Worm (Caenorhabditis elegans) whole organism, mixed stage, embryonic: ENCODE data around the gene math-23.

Experiments used
- M03D4.4 ChIP-seq: sonication (generic microtip); optimal IDR thresholded peaks from 2 replicates; lab custom pipeline; 2017; ENCODE audit warnings: mild to moderate bottlenecking, missing genetic modification characterization, missing compliant biosample characterization
- bed-3 ChIP-seq: fragments of 200-800 bp; sonication (Bioruptor generic); optimal IDR thresholded peaks from 3 replicates; lab custom pipeline; 2018; ENCODE audit warnings: mild to moderate bottlenecking, missing genetic modification characterization, moderate library complexity, missing compliant biosample characterization
- blmp-1 ChIP-seq: fragments of 150-350 bp; optimal IDR thresholded peaks from 2 replicates; lab custom pipeline; 2014; ENCODE audit warnings: missing biosample characterization, missing genetic modification characterization
- ceh-39 ChIP-seq: fragments of 150-350 bp; optimal IDR thresholded peaks from 2 replicates; lab custom pipeline; 2014; ENCODE audit warnings: missing biosample characterization, missing genetic modification characterization
- ceh-43 ChIP-seq: fragments of 200-800 bp; sonication (Bioruptor generic); optimal IDR thresholded peaks from 2 replicates; lab custom pipeline; 2018; ENCODE audit warnings: mild to moderate bottlenecking, missing genetic modification characterization, moderate library complexity, missing compliant biosample characterization
- ceh-83 ChIP-seq: fragments of 200-800 bp; sonication (Bioruptor generic); optimal IDR thresholded peaks from 2 replicates; lab custom pipeline; 2018; ENCODE audit warnings: mild to moderate bottlenecking, missing genetic modification characterization, missing compliant biosample characterization
- ces-1 ChIP-seq: fragments of 150-350 bp; optimal IDR thresholded peaks from 2 replicates; lab custom pipeline; 2014; ENCODE audit warnings: missing biosample characterization, missing genetic modification reagents, missing genetic modification characterization
- cnd-1 ChIP-seq: fragments of 200-800 bp; sonication (Bioruptor generic); optimal IDR thresholded peaks from 2 replicates; lab custom pipeline; 2018; ENCODE audit warnings: mild to moderate bottlenecking, missing genetic modification characterization, missing compliant biosample characterization
- drap-1 ChIP-seq: fragments of 200-800 bp; sonication (Bioruptor generic); optimal IDR thresholded peaks from 3 replicates; lab custom pipeline; 2018; ENCODE audit warnings: mild to moderate bottlenecking, missing genetic modification characterization, missing compliant biosample characterization
- elt-1 ChIP-seq: sonication (generic microtip); optimal IDR thresholded peaks from 2 replicates; lab custom pipeline; 2017; ENCODE audit warnings: missing genetic modification characterization, mild to moderate bottlenecking, missing compliant biosample characterization, antibody characterized with exemption, moderate library complexity, borderline replicate concordance; ENCODE audit not compliant: insufficient read depth
- elt-3 ChIP-seq: fragments of 150-350 bp; optimal IDR thresholded peaks from 2 replicates; lab custom pipeline; 2014; ENCODE audit warnings: missing biosample characterization, missing genetic modification characterization
- flh-1 ChIP-seq: fragments of 200-800 bp; sonication (Bioruptor generic); optimal IDR thresholded peaks from 2 replicates; lab custom pipeline; 2018; ENCODE audit warnings: mild to moderate bottlenecking, missing genetic modification characterization, moderate library complexity, missing compliant biosample characterization
- ham-2 ChIP-seq: fragments of 200-800 bp; sonication (Bioruptor generic); optimal IDR thresholded peaks from 2 replicates; lab custom pipeline; 2018; ENCODE audit warnings: mild to moderate bottlenecking, missing genetic modification characterization, missing compliant biosample characterization
- hlh-1 ChIP-seq: fragments of 150-350 bp; optimal IDR thresholded peaks from 2 replicates; lab custom pipeline; 2014; ENCODE audit warnings: missing biosample characterization, missing genetic modification reagents, missing genetic modification characterization
- lin-13 ChIP-seq: fragments of 150-350 bp; optimal IDR thresholded peaks from 2 replicates; lab custom pipeline; 2014; ENCODE audit warnings: missing biosample characterization, missing genetic modification characterization
- lin-32 ChIP-seq: fragments of 200-800 bp; sonication (Bioruptor generic); optimal IDR thresholded peaks from 2 replicates; lab custom pipeline; 2018; ENCODE audit warnings: mild to moderate bottlenecking, missing genetic modification characterization, missing compliant biosample characterization
- mab-5 ChIP-seq: fragments of 150-350 bp; optimal IDR thresholded peaks from 2 replicates; lab custom pipeline; 2014; ENCODE audit warnings: missing biosample characterization, missing genetic modification characterization
- mep-1 ChIP-seq: fragments of 150-350 bp; optimal IDR thresholded peaks from 2 replicates; lab custom pipeline; 2017; ENCODE audit warnings: missing biosample characterization, missing genetic modification reagents, missing genetic modification characterization, inconsistent platforms
- mls-2 ChIP-seq: sonication (generic microtip); optimal IDR thresholded peaks from 2 replicates; lab custom pipeline; 2016; ENCODE audit warnings: mild to moderate bottlenecking, missing genetic modification characterization, moderate library complexity, missing compliant biosample characterization
- nhr-12 ChIP-seq: fragments of 150-350 bp; optimal IDR thresholded peaks from 2 replicates; lab custom pipeline; 2014; ENCODE audit warnings: missing biosample characterization, missing genetic modification characterization
- nhr-2 ChIP-seq: fragments of 150-350 bp; optimal IDR thresholded peaks from 2 replicates; lab custom pipeline; 2014; ENCODE audit warnings: missing biosample characterization, missing genetic modification characterization
- nhr-237 ChIP-seq: fragments of 150-350 bp; optimal IDR thresholded peaks from 2 replicates; lab custom pipeline; 2014; ENCODE audit warnings: missing biosample characterization, missing genetic modification characterization
- nhr-28 ChIP-seq: fragments of 150-350 bp; optimal IDR thresholded peaks from 2 replicates; lab custom pipeline; 2014; ENCODE audit warnings: missing biosample characterization, missing genetic modification characterization
- nhr-76 ChIP-seq: sonication (generic microtip); optimal IDR thresholded peaks from 2 replicates; lab custom pipeline; 2017; ENCODE audit warnings: missing biosample characterization, missing genetic modification characterization
- pha-4 ChIP-seq: fragments of 150-350 bp; optimal IDR thresholded peaks from 2 replicates; lab custom pipeline; 2018; ENCODE audit warnings: missing biosample characterization, missing genetic modification reagents, missing genetic modification characterization
- sem-2 ChIP-seq: fragments of 200-800 bp; sonication (Bioruptor generic); optimal IDR thresholded peaks from 2 replicates; lab custom pipeline; 2018; ENCODE audit warnings: mild to moderate bottlenecking, missing genetic modification characterization, missing compliant biosample characterization
- sptf-1 ChIP-seq: sonication (generic microtip); optimal IDR thresholded peaks from 2 replicates; lab custom pipeline; 2017; ENCODE audit warnings: mild to moderate bottlenecking, missing genetic modification characterization, moderate library complexity, missing compliant biosample characterization
- tbx-8 ChIP-seq: fragments of 200-800 bp; sonication (Bioruptor generic); optimal IDR thresholded peaks from 2 replicates; lab custom pipeline; 2018; ENCODE audit warnings: mild to moderate bottlenecking, missing genetic modification characterization, moderate library complexity, missing compliant biosample characterization
- unc-120 ChIP-seq: sonication (generic microtip); optimal IDR thresholded peaks from 2 replicates; lab custom pipeline; 2017; ENCODE audit warnings: missing genetic modification characterization, missing compliant biosample characterization; ENCODE audit not compliant: poor library complexity, severe bottlenecking
- unc-39 ChIP-seq: fragments of 150-350 bp; optimal IDR thresholded peaks from 2 replicates; lab custom pipeline; 2014; ENCODE audit warnings: missing biosample characterization, missing genetic modification characterization
- unc-62 ChIP-seq: fragments of 150-350 bp; optimal IDR thresholded peaks from 2 replicates; lab custom pipeline; 2014; ENCODE audit warnings: missing biosample characterization, missing genetic modification reagents, missing genetic modification characterization
- ztf-11 ChIP-seq: fragments of 150-350 bp; optimal IDR thresholded peaks from 2 replicates; lab custom pipeline; 2014; ENCODE audit warnings: missing biosample characterization, missing genetic modification characterization

Gene math-23

DNA sequence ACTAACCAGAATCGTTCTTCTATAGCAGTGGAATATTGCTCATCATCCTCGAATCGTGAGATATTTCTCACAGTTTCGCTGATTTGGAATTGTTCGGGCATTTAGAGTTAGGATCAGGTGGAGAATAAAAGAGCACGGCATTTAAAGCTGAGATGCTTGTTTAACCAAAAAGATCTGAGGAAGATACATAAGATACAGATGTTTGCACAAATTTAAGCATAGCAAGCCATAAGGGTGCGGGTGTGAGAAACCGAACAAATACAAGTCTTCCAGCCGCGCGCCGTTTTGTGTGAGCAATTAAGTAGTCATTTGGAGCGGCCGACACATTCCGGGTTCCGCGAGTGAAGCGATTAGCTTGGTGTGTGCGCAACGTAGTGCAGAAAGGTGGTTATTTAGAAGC is 15.7 kb upstream of the math-23 start, which contains the start of gene math-7:
math-7 (minus strand) TSS at position 101 of the 400 bp plus-strand sequence.
- TF ChIP-seq pha-4, result no peak
- no peak for TF ChIP-seq elt-1 (tag; lab: Kevin White, UChicago)
- TF ChIP-seq M03D4.4 (tag; lab: Kevin White, UChicago), result no peak
- no peak for TF ChIP-seq nhr-237 (tag; lab: Kevin White, UChicago)
- TF ChIP-seq blmp-1 (tag; lab: Kevin White, UChicago), result no peak
- TF ChIP-seq nhr-28 (tag; lab: Kevin White, UChicago), result no peak

DNA sequence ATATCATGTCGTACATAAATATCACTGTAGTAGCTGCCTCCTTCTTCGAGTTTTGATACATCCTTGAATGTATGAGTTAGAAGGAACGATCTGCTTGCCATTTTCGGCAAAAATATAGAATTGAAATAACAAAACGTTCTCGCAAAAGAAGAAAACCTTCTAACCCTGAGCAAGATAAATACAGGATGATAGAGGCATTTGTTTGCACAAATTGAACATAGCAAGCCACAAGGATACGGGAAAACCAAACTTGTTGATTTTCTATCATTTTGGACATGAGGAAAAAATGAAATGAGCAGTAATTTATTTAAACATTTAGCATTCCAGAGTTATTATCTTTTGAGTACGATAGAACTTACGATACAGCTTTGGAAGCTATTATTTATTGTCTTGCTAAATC is 13.0 kb upstream of the math-23 start, which contains the start of gene math-8:
math-8 (minus strand) TSS at position 101 of the 400 bp plus-strand sequence.
- TF ChIP-seq elt-3, result no peak
- no peak for TF ChIP-seq mls-2
- no peak for TF ChIP-seq cnd-1 (tag; lab: Kevin White, UChicago)
- no peak for TF ChIP-seq nhr-28 (tag; lab: Kevin White, UChicago)
- no peak for TF ChIP-seq nhr-12
- no peak for TF ChIP-seq lin-13 (tag; lab: Kevin White, UChicago)
- no peak for TF ChIP-seq mab-5
- TF ChIP-seq ham-2 (GFP tag; lab: Kevin White, UChicago), result no peak
- no peak for TF ChIP-seq lin-32 (GFP tag; lab: Kevin White, UChicago)
- TF ChIP-seq unc-62 (GFP tag; lab: Kevin White, UChicago), result no peak
- TF ChIP-seq mep-1 (tag; lab: Kevin White, UChicago), result no peak
- no peak for TF ChIP-seq elt-1 (tag; lab: Kevin White, UChicago)
- TF ChIP-seq hlh-1, result no peak
- TF ChIP-seq bed-3 (GFP tag; lab: Kevin White, UChicago), result no peak
- TF ChIP-seq ces-1, result no peak
- TF ChIP-seq, all 35 proteins: peak for 0

DNA sequence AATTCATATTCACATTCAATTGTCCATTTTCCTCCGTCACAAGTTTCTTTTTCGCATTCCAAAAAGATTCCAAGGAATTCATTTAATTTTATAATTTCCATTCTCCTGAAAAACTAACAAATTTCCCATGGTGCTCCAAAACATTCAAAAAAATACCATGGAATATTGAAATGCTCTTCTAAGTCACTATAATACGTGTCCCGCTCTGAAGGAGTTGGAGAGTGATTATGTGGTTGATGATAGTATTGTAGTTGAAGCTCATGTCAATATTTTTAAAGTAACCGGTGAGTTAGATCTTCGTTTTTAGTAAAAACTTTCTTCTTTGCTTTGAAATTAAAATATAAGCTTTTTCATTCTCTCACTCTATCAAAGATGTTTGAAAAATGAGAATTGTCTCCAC is 11.4 kb upstream of the math-23 start, which contains the start of gene math-9:
math-9 (minus strand) TSS at position 101 of the 400 bp plus-strand sequence.
- TF ChIP-seq ztf-11 (no peak), sptf-1 (tag; lab: Kevin White, UChicago) (no peak), ceh-39 (no peak), nhr-76 (tag; lab: Kevin White, UChicago) (no peak), M03D4.4 (tag; lab: Kevin White, UChicago) (no peak), elt-1 (tag; lab: Kevin White, UChicago) (no peak), mls-2 (no peak), lin-13 (tag; lab: Kevin White, UChicago) (no peak), ceh-43 (GFP tag; lab: Kevin White, UChicago) (no peak), unc-120 (no peak), flh-1 (GFP tag; lab: Kevin White, UChicago) (no peak), nhr-2 (tag; lab: Kevin White, UChicago) (no peak), ces-1 (no peak), ceh-83 (GFP tag; lab: Kevin White, UChicago) (no peak), hlh-1 (no peak), unc-39 (tag; lab: Kevin White, UChicago) (no peak), mab-5 (no peak), drap-1 (GFP tag; lab: Kevin White, UChicago) (no peak)

DNA sequence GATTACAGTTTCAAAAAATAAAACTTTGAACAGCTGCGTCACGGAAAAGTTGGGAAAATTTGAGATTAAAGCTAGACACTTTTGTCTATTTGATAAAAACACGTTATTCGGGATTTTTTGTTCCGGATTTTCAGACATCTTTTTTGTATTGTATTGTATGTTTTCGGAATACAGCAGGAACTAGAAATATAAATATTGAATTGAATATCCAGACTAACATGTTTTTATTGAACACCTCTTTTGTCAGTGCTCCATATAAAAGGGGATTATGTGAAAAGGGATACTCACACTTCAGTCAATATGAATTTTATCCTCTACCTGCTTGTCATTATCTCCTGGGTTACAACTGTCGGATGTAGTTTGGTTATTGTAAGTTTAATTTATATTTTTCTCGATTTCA is 8.2 kb upstream of the math-23 start, which contains the start of gene C16C4.1:
C16C4.1 (plus strand) TSS at position 301 of the 400 bp plus-strand sequence.
- TF ChIP-seq lin-32 (GFP tag; lab: Kevin White, UChicago) (no peak), unc-120 (no peak), nhr-28 (tag; lab: Kevin White, UChicago) (no peak), ceh-83 (GFP tag; lab: Kevin White, UChicago) (no peak), sem-2 (no peak), flh-1 (GFP tag; lab: Kevin White, UChicago) (no peak), bed-3 (GFP tag; lab: Kevin White, UChicago) (no peak), tbx-8 (GFP tag; lab: Kevin White, UChicago) (no peak), mls-2 (no peak), elt-1 (tag; lab: Kevin White, UChicago) (no peak), ham-2 (GFP tag; lab: Kevin White, UChicago) (no peak), hlh-1 (no peak), M03D4.4 (tag; lab: Kevin White, UChicago) (no peak)
